Worm (Caenorhabditis elegans): ENCODE data around the gene Y48G9A.9.

DNA sequence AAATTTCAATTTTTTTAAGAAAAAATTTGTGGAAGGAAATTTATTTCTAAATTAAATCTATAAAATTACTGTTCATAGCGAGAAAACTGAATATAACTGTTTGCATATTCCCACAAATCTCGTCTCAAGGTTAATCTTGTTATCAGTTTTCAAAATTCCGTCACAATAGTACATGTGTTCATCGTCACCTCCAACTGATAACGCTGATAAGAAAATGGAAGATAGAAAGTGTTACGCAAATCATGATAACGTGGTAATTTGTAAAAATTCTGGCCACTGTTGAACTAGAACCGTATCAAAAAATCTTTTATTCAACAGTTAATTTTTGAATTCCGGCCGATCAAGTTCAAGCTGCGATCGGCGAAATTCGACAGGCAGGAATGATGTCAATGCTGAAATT is 39.1 kb upstream of the Y48G9A.9 start:
- TF ChIP-seq him-1 (tag; optimal IDR thresholded peaks at IDR 0.05), result no peak
- no peak for TF ChIP-seq W03F9.2 (tag; optimal IDR thresholded peaks at IDR 0.05)
